Worm (Caenorhabditis elegans): ENCODE data around the gene stn-2.

ce11 chrX:7674871-7675270 is 5.5 kb downstream of the stn-2 start:
- TF ChIP-seq dao-5 (tag; optimal IDR thresholded peaks at IDR 0.05), result no peak
- TF ChIP-seq W03F9.2 (tag; optimal IDR thresholded peaks at IDR 0.05), result no peak
- no peak for TF ChIP-seq him-1 (tag; optimal IDR thresholded peaks at IDR 0.05)
